Fruit fly (Drosophila melanogaster): ENCODE results near the gene CG15628.

CG15628 gene

DNA sequence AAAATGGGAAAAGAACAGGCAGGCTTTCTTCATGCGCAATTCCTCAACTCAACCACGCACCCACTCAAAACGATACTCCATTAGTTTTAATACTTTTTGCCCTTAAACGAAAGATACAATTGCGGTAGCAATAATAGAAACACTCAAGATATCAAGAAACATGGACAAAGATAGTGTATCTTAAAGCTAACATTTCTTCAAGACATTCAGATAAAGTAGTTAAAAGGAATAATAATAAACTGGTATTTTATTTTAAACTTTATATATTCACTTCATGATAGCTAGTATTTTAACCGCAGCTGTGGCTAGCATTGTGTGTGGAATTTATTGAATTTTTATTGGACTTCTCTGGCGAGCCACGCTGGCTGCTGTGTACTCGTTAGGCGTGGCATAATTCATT, 34.5 kb downstream of the CG15628 start (continued):
- TF ChIP-seq klu (GFP tag; IDR thresholded peaks at IDR 0.05) (no peak), org-1 (GFP tag; optimal IDR thresholded peaks at IDR 0.05) (peak; percentile 37), phol (tag; optimal IDR thresholded peaks at IDR 0.05) (peak; percentile 76), CG8359 (GFP tag; optimal IDR thresholded peaks at IDR 0.05; ENCODE audit: borderline replicate concordance) (peak; percentile 33), lab (GFP tag; optimal IDR thresholded peaks at IDR 0.05) (peak; percentile 82), row (GFP tag; IDR thresholded peaks at IDR 0.05) (peak; percentile 86), CG2712 (tag; optimal IDR thresholded peaks at IDR 0.05) (peak; percentile 86), Dek (tag; optimal IDR thresholded peaks at IDR 0.05) (peak; percentile 58), btn (GFP tag; optimal IDR thresholded peaks at IDR 0.05) (no peak), ttk (GFP tag; IDR thresholded peaks at IDR 0.05) (peak; percentile 31; the same call in 1 of the 2 replicates), tap (tag; optimal IDR thresholded peaks at IDR 0.05) (peak; percentile 84), CG5180 (GFP tag; optimal IDR thresholded peaks at IDR 0.05) (peak; percentile 13), CG12659 (GFP tag; optimal IDR thresholded peaks at IDR 0.05) (peak; percentile 48), gro (GFP tag; optimal IDR thresholded peaks at IDR 0.05) (no peak), CG12391 (tag; optimal IDR thresholded peaks at IDR 0.05) (peak; percentile 83), CG14441 (GFP tag; IDR thresholded peaks at IDR 0.05) (peak; percentile 63), Dbx (GFP tag; IDR thresholded peaks at IDR 0.05) (0 out of 3 replicates have a peak, but pooled peaks have one; percentile 29), CG14050 (GFP tag; IDR thresholded peaks at IDR 0.05) (peak; percentile 43; the same call in 1 of the 3 replicates), bowl (GFP tag; IDR thresholded peaks at IDR 0.05) (peak; percentile 31; the same call in 1 of the 2 replicates), CG1529 (GFP tag; optimal IDR thresholded peaks at IDR 0.05) (peak; percentile 38), H2.0 (GFP tag; IDR thresholded peaks at IDR 0.05) (peak; percentile 4; the same call in 1 of the 2 replicates), NfI (GFP tag; optimal IDR thresholded peaks at IDR 0.05) (peak; percentile 28), seq (GFP tag; IDR thresholded peaks at IDR 0.05) (0 out of 2 replicates have a peak, but pooled peaks have one; percentile 16), Usf (GFP tag; optimal IDR thresholded peaks at IDR 0.05) (no peak), Ssrp (tag; optimal IDR thresholded peaks at IDR 0.05) (peak; percentile 37), dimm (GFP tag; IDR thresholded peaks at IDR 0.05) (no peak), ci (GFP tag; IDR thresholded peaks at IDR 0.05) (peak; percentile 78), mam (GFP tag; optimal IDR thresholded peaks at IDR 0.05) (peak; percentile 19), lola (GFP tag; optimal IDR thresholded peaks at IDR 0.05) (peak in 1 of 3 experiments; percentile 68), CG1603 (tag; optimal IDR thresholded peaks at IDR 0.05) (peak; percentile 85), jing (GFP tag; optimal IDR thresholded peaks at IDR 0.05) (peak; percentile 24), CG30403 (GFP tag; optimal IDR thresholded peaks at IDR 0.05) (peak; percentile 60), CG13894 (tag; optimal IDR thresholded peaks at IDR 0.05) (peak; percentile 35), tio (GFP tag; optimal IDR thresholded peaks at IDR 0.05) (peak; percentile 63), wek (GFP tag; optimal IDR thresholded peaks at IDR 0.05) (no peak), CG31441 (GFP tag; IDR thresholded peaks at IDR 0.05) (peak; percentile 84), CG6689 (GFP tag; IDR thresholded peaks at IDR 0.05) (peak; percentile 72), amos (GFP tag; IDR thresholded peaks at IDR 0.05; ENCODE audit: partially characterized antibody) (no peak), vvl (GFP tag; IDR thresholded peaks at IDR 0.05) (peak; percentile 70), D (optimal IDR thresholded peaks at IDR 0.05) (no peak), D (GFP tag; optimal IDR thresholded peaks at IDR 0.05) (peak; percentile 61), cwo (GFP tag; optimal IDR thresholded peaks at IDR 0.05) (peak; percentile 66), bbx (GFP tag; IDR thresholded peaks at IDR 0.05; ENCODE audit: partially characterized antibody) (no peak), Meics (GFP tag; optimal IDR thresholded peaks at IDR 0.05) (peak; percentile 66), CG12942 (GFP tag; optimal IDR thresholded peaks at IDR 0.05) (peak; percentile 20), Six4 (GFP tag; optimal IDR thresholded peaks at IDR 0.05) (peak; percentile 45), CG16815 (GFP tag; optimal IDR thresholded peaks at IDR 0.05) (peak; percentile 43), prd (optimal IDR thresholded peaks at IDR 0.05) (no peak), prd (GFP tag; IDR thresholded peaks at IDR 0.05) (peak; percentile 64; the same call in 2 of the 3 replicates), tgo (GFP tag; IDR thresholded peaks at IDR 0.05) (peak; percentile 30; the same call in 1 of the 3 replicates)
